In the genomic region with DNA sequence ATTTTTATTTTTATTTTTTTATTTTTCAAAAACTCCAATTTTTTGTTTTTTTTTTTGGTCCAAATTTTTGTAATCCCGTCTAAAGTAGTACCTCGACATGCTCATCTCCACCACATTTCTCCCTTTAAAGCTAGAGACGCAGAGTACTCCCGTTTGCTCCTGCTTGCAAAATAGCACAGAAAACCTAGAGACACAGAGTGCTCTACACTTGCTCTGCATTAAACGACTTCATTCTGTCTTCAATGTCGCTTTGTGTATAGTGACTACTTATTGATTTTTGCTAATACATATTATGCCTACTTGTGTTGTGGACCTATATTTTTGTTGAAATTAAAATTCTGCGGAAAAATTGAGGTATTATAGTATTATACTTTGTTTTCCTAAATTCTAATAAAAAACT, we compare ENCODE assay signal across 2 worm cellular contexts.
TF ChIP-seq lines count a peak whose summit lies in the region.

A gene (plus strand): TSS at position 195 of the 400 bp plus-strand sequence.

TF ChIP-seq in whole organism, L1 larva, 84 proteins besides CTCF, POLR2A, EP300 and RAD21 (continued from another document and continues in another):
- TF ChIP-seq dpl-1 (GFP tag; optimal IDR thresholded peaks at IDR 0.05; lab: Kevin White, UChicago), result peak in 1 of 3 experiments; percentile 29
- TF ChIP-seq mep-1 (tag; optimal IDR thresholded peaks at IDR 0.05; lab: Kevin White, UChicago), result no peak
- no peak for TF ChIP-seq egl-13 (tag; optimal IDR thresholded peaks at IDR 0.05; lab: Kevin White, UChicago)
- no peak for TF ChIP-seq snu-23 (GFP tag; optimal IDR thresholded peaks at IDR 0.05; lab: Kevin White, UChicago)
- TF ChIP-seq xbp-1 (tag; optimal IDR thresholded peaks at IDR 0.05; lab: Kevin White, UChicago), result no peak
- TF ChIP-seq lin-39 (tag; optimal IDR thresholded peaks at IDR 0.05; lab: Kevin White, UChicago), result no peak
- no peak for TF ChIP-seq nhr-76 (tag; optimal IDR thresholded peaks at IDR 0.05; lab: Kevin White, UChicago)
- TF ChIP-seq efl-1 (optimal IDR thresholded peaks at IDR 0.05; lab: Kevin White, UChicago), result peak; percentile 55 to 58
- peak in 1 of 2 experiments; percentile 83 for TF ChIP-seq efl-1 (GFP tag; optimal IDR thresholded peaks at IDR 0.05 in 1 of 2; lab: Kevin White, UChicago)
- no peak for TF ChIP-seq nhr-12 (tag; optimal IDR thresholded peaks at IDR 0.05; lab: Kevin White, UChicago)
- no peak for TF ChIP-seq pag-3 (tag; optimal IDR thresholded peaks at IDR 0.05; lab: Kevin White, UChicago; ENCODE audit: borderline replicate concordance, insufficient read depth)
- TF ChIP-seq lsy-2 (tag; optimal IDR thresholded peaks at IDR 0.05; lab: Kevin White, UChicago), result peak in 1 of 2 experiments; percentile 35
- no peak for TF ChIP-seq mef-2 (tag; optimal IDR thresholded peaks at IDR 0.05; lab: Kevin White, UChicago)
- no peak for TF ChIP-seq Y116A8C.19 (tag; optimal IDR thresholded peaks at IDR 0.05; lab: Kevin White, UChicago; ENCODE audit: borderline replicate concordance)
- no peak for TF ChIP-seq tbx-2 (tag; optimal IDR thresholded peaks at IDR 0.05; lab: Kevin White, UChicago)
- no peak for TF ChIP-seq egl-27 (tag; optimal IDR thresholded peaks at IDR 0.05; lab: Kevin White, UChicago)
- no peak for TF ChIP-seq ztf-11 (tag; optimal IDR thresholded peaks at IDR 0.05; lab: Kevin White, UChicago)
- peak; percentile 22 for TF ChIP-seq rnt-1 (tag; optimal IDR thresholded peaks at IDR 0.05; lab: Kevin White, UChicago)
- peak; percentile 20 for TF ChIP-seq dsc-1 (tag; optimal IDR thresholded peaks at IDR 0.05; lab: Kevin White, UChicago)
- TF ChIP-seq ceh-8 (GFP tag; optimal IDR thresholded peaks at IDR 0.05; lab: Kevin White, UChicago), result no peak
- TF ChIP-seq nhr-11 (tag; optimal IDR thresholded peaks at IDR 0.05; lab: Kevin White, UChicago), result no peak
- TF ChIP-seq fos-1 (tag; optimal IDR thresholded peaks at IDR 0.05; lab: Kevin White, UChicago), result no peak
- no peak for TF ChIP-seq mdl-1 (tag; optimal IDR thresholded peaks at IDR 0.05; lab: Kevin White, UChicago)
- TF ChIP-seq sup-37 (GFP tag; optimal IDR thresholded peaks at IDR 0.05; lab: Kevin White, UChicago), result no peak
- TF ChIP-seq alr-1 (tag; optimal IDR thresholded peaks at IDR 0.05; lab: Kevin White, UChicago; ENCODE audit: borderline replicate concordance), result no peak
- TF ChIP-seq nhr-237 (tag; optimal IDR thresholded peaks at IDR 0.05; lab: Kevin White, UChicago), result no peak
- TF ChIP-seq F16B12.6 (tag; optimal IDR thresholded peaks at IDR 0.05; lab: Kevin White, UChicago), result peak; percentile 9
- TF ChIP-seq fkh-8 (tag; optimal IDR thresholded peaks at IDR 0.05; lab: Kevin White, UChicago), result peak; percentile 5
- TF ChIP-seq snpc-4 (tag; optimal IDR thresholded peaks at IDR 0.05; lab: Kevin White, UChicago), result no peak
- TF ChIP-seq unc-86 (tag; optimal IDR thresholded peaks at IDR 0.05; lab: Kevin White, UChicago), result no peak
- no peak for TF ChIP-seq ama-1 (optimal IDR thresholded peaks at IDR 0.05; lab: Kevin White, UChicago)
- no peak for TF ChIP-seq C34B4.2 (tag; optimal IDR thresholded peaks at IDR 0.05; lab: Kevin White, UChicago)
- TF ChIP-seq fkh-4 (tag; optimal IDR thresholded peaks at IDR 0.05; lab: Kevin White, UChicago; ENCODE audit: borderline replicate concordance), result no peak
- TF ChIP-seq aha-1 (tag; optimal IDR thresholded peaks at IDR 0.05; lab: Kevin White, UChicago), result no peak
- no peak for TF ChIP-seq unc-62 (GFP tag; optimal IDR thresholded peaks at IDR 0.05; lab: Kevin White, UChicago)
- TF ChIP-seq irx-1 (tag; optimal IDR thresholded peaks at IDR 0.05; lab: Kevin White, UChicago), result no peak
- no peak for TF ChIP-seq hlh-4 (tag; optimal IDR thresholded peaks at IDR 0.05; lab: Kevin White, UChicago)
- TF ChIP-seq ces-1 (GFP tag; optimal IDR thresholded peaks at IDR 0.05; lab: Kevin White, UChicago), result no peak
- TF ChIP-seq nhr-85 (tag; lab: Kevin White, UChicago), result no peak
- TF ChIP-seq ceh-63 (GFP tag; optimal IDR thresholded peaks at IDR 0.05; lab: Kevin White, UChicago), result no peak
- TF ChIP-seq lin-14 (GFP tag; optimal IDR thresholded peaks at IDR 0.05; lab: Kevin White, UChicago), result no peak
- no peak for TF ChIP-seq ets-5 (GFP tag; IDR thresholded peaks at IDR 0.05; lab: Robert Waterston, UW)
- no peak for TF ChIP-seq vab-15 (tag; optimal IDR thresholded peaks at IDR 0.05; lab: Kevin White, UChicago)
- TF ChIP-seq zag-1 (tag; optimal IDR thresholded peaks at IDR 0.05; lab: Kevin White, UChicago), result no peak
- TF ChIP-seq lin-15B (tag; optimal IDR thresholded peaks at IDR 0.05; lab: Kevin White, UChicago), result no peak
- no peak for TF ChIP-seq nhr-19 (GFP tag; conservative IDR thresholded peaks at IDR 0.05; lab: Robert Waterston, UW)
- no peak for TF ChIP-seq nhr-47 (tag; optimal IDR thresholded peaks at IDR 0.05; lab: Kevin White, UChicago)
- TF ChIP-seq nhr-84 (tag; optimal IDR thresholded peaks at IDR 0.05; lab: Kevin White, UChicago), result no peak
- no peak for TF ChIP-seq isw-1 (GFP tag; IDR thresholded peaks at IDR 0.05; lab: Robert Waterston, UW)
- TF ChIP-seq zip-4 (GFP tag; optimal IDR thresholded peaks at IDR 0.05; lab: Kevin White, UChicago), result no peak
- no peak for TF ChIP-seq jun-1 (tag; optimal IDR thresholded peaks at IDR 0.05; lab: Kevin White, UChicago)
- no peak for TF ChIP-seq fkh-10 (GFP tag; optimal IDR thresholded peaks at IDR 0.05; lab: Kevin White, UChicago)
- TF ChIP-seq nhr-77 (tag; optimal IDR thresholded peaks at IDR 0.05; lab: Kevin White, UChicago), result no peak
- TF ChIP-seq nhr-90 (tag; optimal IDR thresholded peaks at IDR 0.05; lab: Kevin White, UChicago; ENCODE audit: poor library complexity), result no peak
- TF ChIP-seq unc-30 (tag; optimal IDR thresholded peaks at IDR 0.05; lab: Kevin White, UChicago), result no peak
- no peak for TF ChIP-seq lir-3 (tag; optimal IDR thresholded peaks at IDR 0.05; lab: Kevin White, UChicago; ENCODE audit: poor library complexity)
- no peak for TF ChIP-seq C16A3.4 (tag; optimal IDR thresholded peaks at IDR 0.05; lab: Kevin White, UChicago)
- no peak for TF ChIP-seq efl-3 (GFP tag; optimal IDR thresholded peaks at IDR 0.05; lab: Kevin White, UChicago)
- no peak for TF ChIP-seq pqm-1 (tag; optimal IDR thresholded peaks at IDR 0.05; lab: Kevin White, UChicago)
- no peak for TF ChIP-seq blmp-1 (tag; optimal IDR thresholded peaks at IDR 0.05; lab: Kevin White, UChicago)
- peak in 1 of 3 experiments; percentile 28 for TF ChIP-seq ceh-82 (tag; optimal IDR thresholded peaks at IDR 0.05; lab: Kevin White, UChicago)
- TF ChIP-seq tlp-1 (tag; optimal IDR thresholded peaks at IDR 0.05; lab: Kevin White, UChicago), result no peak
- TF ChIP-seq nhr-20 (tag; optimal IDR thresholded peaks at IDR 0.05; lab: Kevin White, UChicago), result no peak
- no peak for TF ChIP-seq unc-130 (tag; optimal IDR thresholded peaks at IDR 0.05; lab: Kevin White, UChicago)
- TF ChIP-seq skn-1 (tag; optimal IDR thresholded peaks at IDR 0.05; lab: Kevin White, UChicago), result no peak
- TF ChIP-seq pax-3 (tag; optimal IDR thresholded peaks at IDR 0.05; lab: Kevin White, UChicago), result no peak

TF ChIP-seq in whole organism, L4 larva, 104 proteins besides CTCF, POLR2A, EP300 and RAD21 (continued from another document):
- TF ChIP-seq Y48G9A.11 (GFP tag; IDR thresholded peaks at IDR 0.05; lab: Robert Waterston, UW) (no peak), hmg-1.1 (GFP tag; IDR thresholded peaks at IDR 0.05; lab: Robert Waterston, UW) (peak; percentile 35; the same call in 1 of the 2 replicates), lin-38 (GFP tag; IDR thresholded peaks at IDR 0.05; lab: Robert Waterston, UW) (no peak), gei-8 (GFP tag; optimal IDR thresholded peaks at IDR 0.05; lab: Kevin White, UChicago) (no peak), nhr-111 (GFP tag; optimal IDR thresholded peaks at IDR 0.05; lab: Kevin White, UChicago) (no peak), unc-130 (GFP tag; optimal IDR thresholded peaks at IDR 0.05; lab: Kevin White, UChicago) (no peak), snpc-4 (tag; optimal IDR thresholded peaks at IDR 0.05; lab: Kevin White, UChicago) (no peak), attf-4 (tag; optimal IDR thresholded peaks at IDR 0.05; lab: Kevin White, UChicago) (no peak), T26A8.4 (GFP tag; IDR thresholded peaks at IDR 0.05; lab: Robert Waterston, UW) (no peak), set-16 (GFP tag; IDR thresholded peaks at IDR 0.05; lab: Robert Waterston, UW) (no peak), aha-1 (tag; lab: Kevin White, UChicago) (peak; percentile 80), ctbp-1 (GFP tag; IDR thresholded peaks at IDR 0.05; lab: Robert Waterston, UW) (no peak)
